Fruit fly (Drosophila melanogaster) whole organism, adult: ENCODE results near the gene Hmbs.

Source experiments
- cic ChIP-seq: fragments of 200-800 bp; sonication (Bioruptor generic); optimal IDR thresholded peaks from 2 replicates; lab custom pipeline; 2017; ENCODE audit warnings: missing biosample characterization, mild to moderate bottlenecking, missing genetic modification characterization, moderate library complexity
- cnc ChIP-seq, 2 experiments: fragments of >200 bp; optimal IDR thresholded peaks; 2 replicates each; lab custom pipeline; 2017
- pad ChIP-seq: fragments of 200-800 bp; sonication (Bioruptor generic); optimal IDR thresholded peaks from 3 replicates; lab custom pipeline; 2017; ENCODE audit warnings: missing biosample characterization, missing genetic modification characterization, mild to moderate bottlenecking, moderate library complexity, missing genetic modification reagents
- toe ChIP-seq: fragments of 200-800 bp; sonication (Bioruptor generic); optimal IDR thresholded peaks from 2 replicates; lab custom pipeline; 2016; ENCODE audit warnings: missing biosample characterization, missing genetic modification characterization

dm6 chr3L:1349397-1349796 is 14.7 kb downstream of the Hmbs start:
- TF ChIP-seq pad (GFP tag; lab: Kevin White, UChicago) (peak; percentile 83), toe (GFP tag; lab: Kevin White, UChicago) (no peak), cnc (optimal IDR thresholded peaks at IDR 0.05; lab: Kevin White, UChicago) (no peak), cic (GFP tag; lab: Kevin White, UChicago) (no peak)
